Worm (Caenorhabditis elegans): ENCODE results near the gene T08A11.1.

DNA sequence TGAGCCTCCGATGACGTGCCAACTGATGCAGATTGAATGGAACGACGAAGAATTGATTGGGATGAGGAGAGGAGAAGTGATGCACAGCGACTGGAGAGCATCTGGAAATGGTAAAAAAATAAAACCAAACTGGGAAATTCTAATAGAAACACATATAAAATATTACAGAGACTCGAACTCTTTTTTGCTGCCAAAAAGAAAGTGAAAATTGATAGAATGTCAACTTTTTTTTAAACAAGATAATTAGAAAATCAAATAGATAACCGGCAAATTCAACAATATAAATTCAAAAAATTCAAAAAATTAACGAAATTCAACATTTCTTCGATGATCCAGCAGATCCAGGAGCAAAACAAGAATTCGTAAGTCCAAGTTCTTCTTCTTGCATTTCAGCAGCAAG lies 19.5 kb downstream of the T08A11.1 start, which contains the start of gene mrpl-21:
- TF ChIP-seq ama-1 (optimal IDR thresholded peaks at IDR 0.05) (no peak), F13H6.1 (tag; optimal IDR thresholded peaks at IDR 0.05) (no peak), ceh-2 (tag; optimal IDR thresholded peaks at IDR 0.05) (no peak), nhr-11 (tag; optimal IDR thresholded peaks at IDR 0.05) (no peak), fkh-10 (GFP tag; optimal IDR thresholded peaks at IDR 0.05) (no peak), unc-42 (tag; optimal IDR thresholded peaks at IDR 0.05) (no peak), nfya-1 (tag; optimal IDR thresholded peaks at IDR 0.05) (no peak), pqm-1 (tag; optimal IDR thresholded peaks at IDR 0.05) (no peak), sox-4 (tag; optimal IDR thresholded peaks at IDR 0.05) (no peak), ceh-19 (GFP tag; optimal IDR thresholded peaks at IDR 0.05) (no peak)

All from whole organism, late embryonic.